Worm (Caenorhabditis elegans) whole organism, mixed stage, embryonic: Measurements from ENCODE around the gene ugt-41.

ENCODE experiments used
- nhr-237 ChIP-seq: fragments of 150-350 bp; optimal IDR thresholded peaks from 2 replicates; lab custom pipeline; 2014; ENCODE audit warnings: missing biosample characterization, missing genetic modification characterization
- ztf-11 ChIP-seq: fragments of 150-350 bp; optimal IDR thresholded peaks from 2 replicates; lab custom pipeline; 2014; ENCODE audit warnings: missing biosample characterization, missing genetic modification characterization

ce11 chrV:7199932-7200331 lies 36.5 kb upstream of the ugt-41 start, which contains the start of gene F09G2.1:
- TF ChIP-seq ztf-11 (tag; lab: Kevin White, UChicago) (no peak), nhr-237 (tag; lab: Kevin White, UChicago) (no peak)
